Worm (Caenorhabditis elegans) whole organism, L2 larva: Measurements from ENCODE around the gene cct-4.

Source experiments
- C34F6.9 ChIP-seq: fragments of 150-350 bp; optimal IDR thresholded peaks from 2 replicates; lab custom pipeline; 2014; ENCODE audit warnings: missing biosample characterization, missing genetic modification characterization
- F13H6.1 ChIP-seq: sonication (generic microtip); optimal IDR thresholded peaks from 2 replicates; lab custom pipeline; 2016; ENCODE audit warnings: missing genetic modification characterization, missing compliant biosample characterization
- R02D3.7 ChIP-seq: fragments of 150-350 bp; optimal IDR thresholded peaks from 2 replicates; lab custom pipeline; 2014; ENCODE audit warnings: missing biosample characterization, missing genetic modification characterization
- Y55F3AM.14 ChIP-seq: fragments of 200-800 bp; sonication (Bioruptor generic); optimal IDR thresholded peaks from 2 replicates; lab custom pipeline; 2018; ENCODE audit warnings: mild to moderate bottlenecking, missing genetic modification characterization, missing compliant biosample characterization
- ZK546.5 ChIP-seq: sonication (generic microtip); optimal IDR thresholded peaks from 2 replicates; lab custom pipeline; 2017; ENCODE audit warnings: missing biosample characterization, missing genetic modification characterization
- aly-2 ChIP-seq: fragments of 150-350 bp; optimal IDR thresholded peaks from 2 replicates; lab custom pipeline; 2014; ENCODE audit warnings: missing biosample characterization, missing genetic modification characterization
- ama-1 ChIP-seq: fragments of 150-350 bp; optimal IDR thresholded peaks from 2 replicates; lab custom pipeline; 2018; ENCODE audit warnings: inconsistent platforms
- ceh-16 ChIP-seq: fragments of 150-350 bp; optimal IDR thresholded peaks from 2 replicates; lab custom pipeline; 2014; ENCODE audit warnings: missing biosample characterization, missing genetic modification characterization
- elt-1 ChIP-seq: fragments of 150-350 bp; optimal IDR thresholded peaks from 2 replicates; lab custom pipeline; 2014; ENCODE audit warnings: missing biosample characterization, missing genetic modification characterization
- elt-3 ChIP-seq: sonication (generic microtip); optimal IDR thresholded peaks from 2 replicates; lab custom pipeline; 2017; ENCODE audit warnings: missing biosample characterization, missing genetic modification characterization
- fos-1 ChIP-seq: fragments of 150-350 bp; optimal IDR thresholded peaks from 2 replicates; lab custom pipeline; 2014; ENCODE audit warnings: missing biosample characterization, missing genetic modification characterization
- gmeb-1 ChIP-seq: fragments of 150-350 bp; optimal IDR thresholded peaks from 2 replicates; lab custom pipeline; 2014; ENCODE audit warnings: missing biosample characterization, missing genetic modification characterization
- lin-39 ChIP-seq: fragments of 150-350 bp; optimal IDR thresholded peaks from 2 replicates; lab custom pipeline; 2014; ENCODE audit warnings: missing biosample characterization, missing genetic modification reagents, missing genetic modification characterization
- lsy-2 ChIP-seq, 2 experiments: fragments of 150-350 bp in 1 of 2; sonication (generic microtip) in 1 of 2; optimal IDR thresholded peaks; 2 replicates each; lab custom pipeline; 2014 to 2017; ENCODE audit warnings: missing biosample characterization in 2 of 2, missing genetic modification characterization in 2 of 2
- nhr-10 ChIP-seq: sonication (generic microtip); optimal IDR thresholded peaks from 2 replicates; lab custom pipeline; 2017; ENCODE audit warnings: missing biosample characterization, missing genetic modification characterization
- nhr-11 ChIP-seq: fragments of 150-350 bp; optimal IDR thresholded peaks from 2 replicates; lab custom pipeline; 2014; ENCODE audit warnings: missing biosample characterization, missing genetic modification characterization
- nhr-12 ChIP-seq: fragments of 150-350 bp; optimal IDR thresholded peaks from 2 replicates; lab custom pipeline; 2014; ENCODE audit warnings: missing biosample characterization, missing genetic modification characterization
- nhr-129 ChIP-seq: fragments of 150-350 bp; optimal IDR thresholded peaks from 2 replicates; lab custom pipeline; 2014; ENCODE audit warnings: missing biosample characterization, missing genetic modification characterization
- nhr-21 ChIP-seq: fragments of 150-350 bp; optimal IDR thresholded peaks from 2 replicates; lab custom pipeline; 2014; ENCODE audit warnings: missing biosample characterization, missing genetic modification characterization
- nhr-237 ChIP-seq: fragments of 150-350 bp; optimal IDR thresholded peaks from 2 replicates; lab custom pipeline; 2014; ENCODE audit warnings: missing biosample characterization, missing genetic modification characterization
- nhr-25 ChIP-seq: fragments of 150-350 bp; sonication (generic microtip); optimal IDR thresholded peaks from 3 replicates; lab custom pipeline; 2014; ENCODE audit warnings: missing biosample characterization, missing genetic modification characterization
- nhr-6 ChIP-seq: fragments of 150-350 bp; optimal IDR thresholded peaks from 2 replicates; lab custom pipeline; 2014; ENCODE audit warnings: missing biosample characterization, missing genetic modification characterization
- peb-1 ChIP-seq: fragments of 150-350 bp; optimal IDR thresholded peaks from 2 replicates; lab custom pipeline; 2014; ENCODE audit warnings: missing biosample characterization, missing genetic modification characterization
- sem-4 ChIP-seq: fragments of 150-350 bp; optimal IDR thresholded peaks from 2 replicates; lab custom pipeline; 2014; ENCODE audit warnings: missing biosample characterization, missing genetic modification reagents, missing genetic modification characterization
- sma-3 ChIP-seq: sonication (generic microtip); optimal IDR thresholded peaks from 2 replicates; lab custom pipeline; 2016; ENCODE audit warnings: missing genetic modification reagents, missing genetic modification characterization, missing compliant biosample characterization
- sma-9 ChIP-seq, 2 experiments: fragments of 150-350 bp in 1 of 2; sonication (generic microtip) in 1 of 2; optimal IDR thresholded peaks; 2 replicates each; lab custom pipeline; 2014 to 2016; ENCODE audit warnings: missing genetic modification characterization in 2 of 2, mild to moderate bottlenecking in 1 of 2, missing biosample characterization in 1 of 2, missing compliant biosample characterization in 1 of 2, missing genetic modification reagents in 1 of 2, moderate library complexity in 1 of 2
- snpc-4 ChIP-seq: fragments of 150-350 bp; optimal IDR thresholded peaks from 2 replicates; lab custom pipeline; 2014; ENCODE audit warnings: missing biosample characterization, missing genetic modification characterization
- unc-55 ChIP-seq: fragments of 150-350 bp; sonication (generic microtip); optimal IDR thresholded peaks from 3 replicates; lab custom pipeline; 2014; ENCODE audit warnings: missing biosample characterization, missing genetic modification reagents, missing genetic modification characterization
- unc-62 ChIP-seq: fragments of 150-350 bp; optimal IDR thresholded peaks from 2 replicates; lab custom pipeline; 2014; ENCODE audit warnings: missing biosample characterization, missing genetic modification reagents, missing genetic modification characterization
- zag-1 ChIP-seq: fragments of 150-350 bp; optimal IDR thresholded peaks from 2 replicates; lab custom pipeline; 2014; ENCODE audit warnings: missing biosample characterization, missing genetic modification characterization
- ztf-1 ChIP-seq: fragments of 200-800 bp; sonication (Bioruptor generic); conservative IDR thresholded peaks from 2 replicates; pipeline ENCODE4 v1.3.6; 2022; ENCODE audit warnings: missing genetic modification characterization, missing compliant biosample characterization
- ztf-4 ChIP-seq: fragments of 150-350 bp; optimal IDR thresholded peaks from 2 replicates; lab custom pipeline; 2014; ENCODE audit warnings: missing biosample characterization, missing genetic modification characterization

cct-4 gene

ce11 chrII:8276057-8276456, 7.4 kb upstream of the cct-4 start, which contains the start of the genes gei-14 and slc-25A32:
gei-14 (minus strand) TSS chrII:8276231.
slc-25A32 (plus strand) TSS chrII:8276298.
- no peak for TF ChIP-seq zag-1 (tag; lab: Kevin White, UChicago)
- TF ChIP-seq R02D3.7 (tag; lab: Kevin White, UChicago): peak; percentile 85
- TF ChIP-seq lsy-2 (tag; optimal IDR thresholded peaks at IDR 0.05; lab: Kevin White, UChicago): peak; percentile 59 to 83
- TF ChIP-seq elt-3 (tag; lab: Kevin White, UChicago): no peak
- no peak for TF ChIP-seq nhr-21 (tag; lab: Kevin White, UChicago)
- peak; percentile 13 for TF ChIP-seq nhr-129 (tag; lab: Kevin White, UChicago)
- TF ChIP-seq ceh-16 (tag; lab: Kevin White, UChicago): no peak
- TF ChIP-seq gmeb-1 (tag; lab: Kevin White, UChicago): peak; percentile 89

ce11 chrII:8278415-8278814, 5.1 kb upstream of the cct-4 start, which contains the start of the genes mrpl-10 and clec-142:
mrpl-10 (minus strand) TSS chrII:8278515.
clec-142 (plus strand) TSS chrII:8278678.
- TF ChIP-seq elt-1 (tag; lab: Kevin White, UChicago) (no peak), zag-1 (tag; lab: Kevin White, UChicago) (no peak), C34F6.9 (tag; lab: Kevin White, UChicago) (no peak), ZK546.5 (tag; lab: Kevin White, UChicago) (no peak), ama-1 (lab: Kevin White, UChicago) (no peak), ztf-1 (GFP tag; lab: Robert Waterston, UW) (no peak), nhr-237 (tag; lab: Kevin White, UChicago) (no peak), nhr-10 (tag; lab: Kevin White, UChicago) (no peak), lsy-2 (tag; optimal IDR thresholded peaks at IDR 0.05; lab: Kevin White, UChicago) (no peak), nhr-12 (tag; lab: Kevin White, UChicago) (no peak)

- TF ChIP-seq ama-1 (lab: Kevin White, UChicago): peak; percentile 42
Observed at ce11 chrII:8285837-8286236, 2.4 kb downstream of the cct-4 start.

ce11 chrII:8295296-8295695, 11.8 kb downstream of the cct-4 start, which contains the start of gene nlp-55:
nlp-55 (minus strand) TSS chrII:8295396.
- TF ChIP-seq sma-9 (GFP tag; optimal IDR thresholded peaks at IDR 0.05; lab: Kevin White, UChicago): no peak
- TF ChIP-seq sma-9 (tag; optimal IDR thresholded peaks at IDR 0.05; lab: Kevin White, UChicago): no peak
- TF ChIP-seq R02D3.7 (tag; lab: Kevin White, UChicago): no peak
- no peak for TF ChIP-seq ama-1 (lab: Kevin White, UChicago)
- no peak for TF ChIP-seq nhr-12 (tag; lab: Kevin White, UChicago)
- TF ChIP-seq sem-4 (tag; lab: Kevin White, UChicago): no peak
- TF ChIP-seq nhr-11: no peak
- no peak for TF ChIP-seq nhr-237 (tag; lab: Kevin White, UChicago)
- no peak for TF ChIP-seq Y55F3AM.14 (GFP tag; lab: Kevin White, UChicago)
- no peak for TF ChIP-seq sma-3
- no peak for TF ChIP-seq unc-62 (GFP tag; lab: Kevin White, UChicago)
- TF ChIP-seq aly-2 (tag; lab: Kevin White, UChicago): no peak
- TF ChIP-seq ztf-1 (GFP tag; lab: Robert Waterston, UW): no peak
- no peak for TF ChIP-seq snpc-4 (tag; lab: Kevin White, UChicago)
- no peak for TF ChIP-seq peb-1 (tag; lab: Kevin White, UChicago)
- no peak for TF ChIP-seq F13H6.1 (tag; lab: Kevin White, UChicago)
- TF ChIP-seq nhr-25 (tag; lab: Kevin White, UChicago): no peak

ce11 chrII:8308314-8308713, 24.8 kb downstream of the cct-4 start:
- TF ChIP-seq unc-55 (GFP tag; lab: Kevin White, UChicago) (no peak), F13H6.1 (tag; lab: Kevin White, UChicago) (no peak), lin-39 (tag; lab: Kevin White, UChicago) (no peak), nhr-6 (tag; lab: Kevin White, UChicago) (no peak), zag-1 (tag; lab: Kevin White, UChicago) (no peak), ztf-4 (tag; lab: Kevin White, UChicago) (no peak), lsy-2 (tag; optimal IDR thresholded peaks at IDR 0.05; lab: Kevin White, UChicago) (no peak), nhr-10 (tag; lab: Kevin White, UChicago) (no peak), C34F6.9 (tag; lab: Kevin White, UChicago) (no peak), elt-1 (tag; lab: Kevin White, UChicago) (no peak), fos-1 (tag; lab: Kevin White, UChicago) (no peak), elt-3 (tag; lab: Kevin White, UChicago) (no peak)
